Fruit fly (Drosophila melanogaster): ENCODE results near the gene Hexo1.

dm6 chr3L:4292120-4292697 lies 3.8 kb downstream of the Hexo1 start, which contains the start of the genes CG15012 and Fdx2:
- TF ChIP-seq CG10631 (GFP tag; optimal IDR thresholded peaks at IDR 0.05) (no peak), Gug (GFP tag; IDR thresholded peaks at IDR 0.05) (no peak), CG6808 (GFP tag; optimal IDR thresholded peaks at IDR 0.05) (no peak), ss (GFP tag; optimal IDR thresholded peaks at IDR 0.05) (no peak), Eip75B (GFP tag; optimal IDR thresholded peaks at IDR 0.05) (no peak), CG1621 (tag; optimal IDR thresholded peaks at IDR 0.05) (no peak), CG8632 (GFP tag; optimal IDR thresholded peaks at IDR 0.05) (no peak), Eip78C (GFP tag) (peak; percentile 21), Eip93F (GFP tag; optimal IDR thresholded peaks at IDR 0.05) (no peak), spab (GFP tag; optimal IDR thresholded peaks at IDR 0.05) (no peak), pdm3 (GFP tag; optimal IDR thresholded peaks at IDR 0.05) (no peak), CG11902 (GFP tag; optimal IDR thresholded peaks at IDR 0.05) (no peak), Ets21C (GFP tag; optimal IDR thresholded peaks at IDR 0.05) (no peak), CG15336 (GFP tag; IDR thresholded peaks at IDR 0.05) (no peak)

All from whole organism, prepupa.